Worm (Caenorhabditis elegans) whole organism, late embryonic: ENCODE measurements around the gene slc-25A10.

ENCODE experiments used
- C08G9.2 ChIP-seq: sonication (generic microtip); optimal IDR thresholded peaks from 2 replicates; lab custom pipeline; 2016; ENCODE audit warnings: mild to moderate bottlenecking, missing genetic modification characterization, moderate library complexity, missing compliant biosample characterization
- F13H6.1 ChIP-seq: sonication (generic microtip); optimal IDR thresholded peaks from 2 replicates; lab custom pipeline; 2016; ENCODE audit warnings: missing genetic modification characterization, missing compliant biosample characterization
- K09A11.1 ChIP-seq: sonication (generic microtip); optimal IDR thresholded peaks from 2 replicates; lab custom pipeline; 2017; ENCODE audit warnings: antibody characterized with exemption, mild to moderate bottlenecking, missing genetic modification characterization, missing compliant biosample characterization; ENCODE audit not compliant: insufficient read depth
- T23F11.4 ChIP-seq: fragments of 200-800 bp; sonication (Bioruptor generic); optimal IDR thresholded peaks from 2 replicates; lab custom pipeline; 2018; ENCODE audit warnings: mild to moderate bottlenecking, missing genetic modification characterization, missing compliant biosample characterization
- Y22D7AL.16 ChIP-seq: sonication (generic microtip); optimal IDR thresholded peaks from 2 replicates; lab custom pipeline; 2016; ENCODE audit warnings: missing genetic modification characterization, missing compliant biosample characterization
- ama-1 ChIP-seq: fragments of 150-350 bp; optimal IDR thresholded peaks from 2 replicates; lab custom pipeline; 2014
- ceh-18 ChIP-seq: sonication (generic microtip); optimal IDR thresholded peaks from 2 replicates; lab custom pipeline; 2016; ENCODE audit warnings: missing genetic modification characterization, missing compliant biosample characterization
- ceh-19 ChIP-seq: fragments of 200-800 bp; sonication (Bioruptor generic); optimal IDR thresholded peaks from 2 replicates; lab custom pipeline; 2018; ENCODE audit warnings: mild to moderate bottlenecking, missing genetic modification characterization, missing compliant biosample characterization
- ceh-2 ChIP-seq: sonication (generic microtip); optimal IDR thresholded peaks from 2 replicates; lab custom pipeline; 2016; ENCODE audit warnings: missing genotype, missing genetic modification characterization, missing compliant biosample characterization
- ceh-22 ChIP-seq: sonication (generic microtip); optimal IDR thresholded peaks from 2 replicates; lab custom pipeline; 2017; ENCODE audit warnings: missing biosample characterization, missing genetic modification characterization
- ceh-24 ChIP-seq: sonication (generic microtip); optimal IDR thresholded peaks from 2 replicates; lab custom pipeline; 2016; ENCODE audit warnings: mild to moderate bottlenecking, missing genetic modification characterization, missing compliant biosample characterization
- ceh-30 ChIP-seq: fragments of 150-350 bp; optimal IDR thresholded peaks from 2 replicates; lab custom pipeline; 2014; ENCODE audit warnings: missing biosample characterization, missing genetic modification characterization
- ceh-34 ChIP-seq: sonication (generic microtip); optimal IDR thresholded peaks from 2 replicates; lab custom pipeline; 2016; ENCODE audit warnings: mild to moderate bottlenecking, missing genetic modification characterization, missing compliant biosample characterization
- ceh-6 ChIP-seq: fragments of 200-800 bp; sonication (Bioruptor generic); optimal IDR thresholded peaks from 2 replicates; lab custom pipeline; 2018; ENCODE audit warnings: mild to moderate bottlenecking, missing genetic modification characterization, missing compliant biosample characterization
- ceh-9 ChIP-seq: sonication (generic microtip); optimal IDR thresholded peaks from 2 replicates; lab custom pipeline; 2016; ENCODE audit warnings: mild to moderate bottlenecking, missing genetic modification characterization, inconsistent platforms, missing compliant biosample characterization
- dmd-4 ChIP-seq: sonication (generic microtip); optimal IDR thresholded peaks from 2 replicates; lab custom pipeline; 2016; ENCODE audit warnings: borderline replicate concordance, missing genetic modification characterization, missing compliant biosample characterization
- dve-1 ChIP-seq: sonication (generic microtip); optimal IDR thresholded peaks from 2 replicates; lab custom pipeline; 2017; ENCODE audit warnings: antibody characterized with exemption, mild to moderate bottlenecking, missing genetic modification characterization, missing compliant biosample characterization
- elt-2 ChIP-seq: sonication (generic microtip); optimal IDR thresholded peaks from 2 replicates; lab custom pipeline; 2016; ENCODE audit warnings: missing genetic modification reagents, missing genetic modification characterization, missing compliant biosample characterization
- elt-4 ChIP-seq: sonication (generic microtip); optimal IDR thresholded peaks from 2 replicates; lab custom pipeline; 2016; ENCODE audit warnings: missing genetic modification characterization, missing compliant biosample characterization
- ets-4 ChIP-seq: sonication (generic microtip); optimal IDR thresholded peaks from 2 replicates; lab custom pipeline; 2016; ENCODE audit warnings: missing genetic modification characterization, missing compliant biosample characterization
- fkh-6 ChIP-seq: sonication (generic microtip); optimal IDR thresholded peaks from 2 replicates; lab custom pipeline; 2016; ENCODE audit warnings: missing genetic modification characterization, missing compliant biosample characterization
- gmeb-2 ChIP-seq: sonication (generic microtip); optimal IDR thresholded peaks from 2 replicates; lab custom pipeline; 2016; ENCODE audit warnings: missing genetic modification characterization, inconsistent platforms, missing compliant biosample characterization
- hlh-13 ChIP-seq: fragments of 200-800 bp; sonication (Bioruptor generic); optimal IDR thresholded peaks from 2 replicates; lab custom pipeline; 2018; ENCODE audit warnings: mild to moderate bottlenecking, missing genetic modification characterization, missing compliant biosample characterization
- hlh-30 ChIP-seq: sonication (generic microtip); optimal IDR thresholded peaks from 2 replicates; lab custom pipeline; 2017; ENCODE audit warnings: antibody characterized with exemption, missing genetic modification characterization, missing compliant biosample characterization; ENCODE audit not compliant: insufficient read depth
- hlh-8 ChIP-seq: sonication (generic microtip); optimal IDR thresholded peaks from 2 replicates; lab custom pipeline; 2016; ENCODE audit warnings: missing genotype, missing genetic modification characterization, missing compliant biosample characterization
- lim-6 ChIP-seq: sonication (generic microtip); optimal IDR thresholded peaks from 2 replicates; lab custom pipeline; 2016; ENCODE audit warnings: missing genetic modification characterization, missing compliant biosample characterization
- mec-3 ChIP-seq: sonication (generic microtip); optimal IDR thresholded peaks from 2 replicates; lab custom pipeline; 2016; ENCODE audit warnings: borderline replicate concordance, missing genetic modification characterization, missing compliant biosample characterization
- nfya-1 ChIP-seq: sonication (generic microtip); optimal IDR thresholded peaks from 2 replicates; lab custom pipeline; 2017; ENCODE audit warnings: missing genetic modification characterization, mild to moderate bottlenecking, missing compliant biosample characterization, antibody characterized with exemption, moderate library complexity
- nhr-232 ChIP-seq: sonication (generic microtip); optimal IDR thresholded peaks from 2 replicates; lab custom pipeline; 2016; ENCODE audit warnings: missing genetic modification characterization, missing compliant biosample characterization
- npax-4 ChIP-seq: sonication (generic microtip); optimal IDR thresholded peaks from 2 replicates; lab custom pipeline; 2016; ENCODE audit warnings: missing genetic modification characterization, missing compliant biosample characterization
- pag-3 ChIP-seq: sonication (generic microtip); optimal IDR thresholded peaks from 2 replicates; lab custom pipeline; 2016; ENCODE audit warnings: missing compliant biosample characterization, missing genetic modification characterization, borderline replicate concordance
- pat-9 ChIP-seq: fragments of 200-800 bp; sonication (Bioruptor generic); optimal IDR thresholded peaks from 2 replicates; lab custom pipeline; 2018; ENCODE audit warnings: mild to moderate bottlenecking, missing genetic modification characterization, moderate library complexity, missing compliant biosample characterization
- pqm-1 ChIP-seq: sonication (generic microtip); optimal IDR thresholded peaks from 2 replicates; lab custom pipeline; 2016; ENCODE audit warnings: missing genetic modification characterization, missing compliant biosample characterization
- ref-2 ChIP-seq: sonication (generic microtip); optimal IDR thresholded peaks from 2 replicates; lab custom pipeline; 2016; ENCODE audit warnings: missing genetic modification characterization, missing compliant biosample characterization
- sox-2 ChIP-seq: fragments of 200-800 bp; sonication (Bioruptor generic); IDR thresholded peaks from 2 replicates; pipeline ENCODE4 v1.3.6; 2022; ENCODE audit warnings: missing genetic modification reagents, missing genetic modification characterization, missing compliant biosample characterization
- sox-4 ChIP-seq: sonication (generic microtip); optimal IDR thresholded peaks from 2 replicates; lab custom pipeline; 2017; ENCODE audit warnings: mild to moderate bottlenecking, missing genetic modification characterization, inconsistent platforms, missing compliant biosample characterization
- tbx-2 ChIP-seq: sonication (generic microtip); optimal IDR thresholded peaks from 2 replicates; lab custom pipeline; 2016; ENCODE audit warnings: missing genetic modification characterization, missing compliant biosample characterization
- tbx-7 ChIP-seq: sonication (generic microtip); optimal IDR thresholded peaks from 2 replicates; lab custom pipeline; 2016; ENCODE audit warnings: missing genotype, missing genetic modification characterization, missing compliant biosample characterization
- unc-55 ChIP-seq: sonication (generic microtip); optimal IDR thresholded peaks from 2 replicates; lab custom pipeline; 2017; ENCODE audit warnings: missing biosample characterization, missing genetic modification reagents, missing genetic modification characterization

The slc-25A10 gene

ce11 chrX:6725260-6725718, at the start of gene slc-25A10:
Gene slc-25A10 (minus strand): TSS chrX:6725668.
- no peak for TF ChIP-seq pag-3
- no peak for TF ChIP-seq Y22D7AL.16 (tag; lab: Kevin White, UChicago)
- TF ChIP-seq gmeb-2, result no peak
- TF ChIP-seq hlh-8, result no peak
- no peak for TF ChIP-seq elt-4
- TF ChIP-seq mec-3 (tag; lab: Kevin White, UChicago), result no peak
- no peak for TF ChIP-seq K09A11.1 (tag; lab: Kevin White, UChicago)
- TF ChIP-seq hlh-30 (tag; lab: Kevin White, UChicago), result no peak
- no peak for TF ChIP-seq lim-6 (tag; lab: Kevin White, UChicago)
- TF ChIP-seq T23F11.4 (GFP tag; lab: Kevin White, UChicago), result no peak
- no peak for TF ChIP-seq tbx-7 (tag; lab: Kevin White, UChicago)
- no peak for TF ChIP-seq ceh-22 (tag; lab: Kevin White, UChicago)
- TF ChIP-seq sox-2 (GFP tag; lab: Robert Waterston, UW), result no peak
- TF ChIP-seq ceh-30 (tag; lab: Kevin White, UChicago), result no peak
- TF ChIP-seq tbx-2 (tag; lab: Kevin White, UChicago), result no peak

- no peak for TF ChIP-seq sox-4
- no peak for TF ChIP-seq C08G9.2
- no peak for TF ChIP-seq nfya-1 (tag; lab: Kevin White, UChicago)
- no peak for TF ChIP-seq ceh-34
- TF ChIP-seq dmd-4 (tag; lab: Kevin White, UChicago), result no peak
- no peak for TF ChIP-seq ref-2 (tag; lab: Kevin White, UChicago)
- no peak for TF ChIP-seq ceh-18
- no peak for TF ChIP-seq mec-3 (tag; lab: Kevin White, UChicago)
- TF ChIP-seq ceh-19, result no peak
- no peak for TF ChIP-seq nhr-232 (tag; lab: Kevin White, UChicago)
- TF ChIP-seq Y22D7AL.16 (tag; lab: Kevin White, UChicago), result no peak
Observed at ce11 chrX:6761688-6762185, 36.3 kb upstream of the slc-25A10 start, which contains the start of gene abts-4. Gene abts-4 (minus strand): TSS chrX:6761738.

ce11 chrX:6761211-6761610, 35.7 kb upstream of the slc-25A10 start:
- TF ChIP-seq ama-1 (lab: Kevin White, UChicago) (no peak), ets-4 (no peak), ceh-6 (no peak), ceh-9 (no peak), ceh-24 (tag; lab: Kevin White, UChicago) (no peak), ceh-2 (tag; lab: Kevin White, UChicago) (no peak)

ce11 chrX:6750145-6750544, 24.7 kb upstream of the slc-25A10 start:
- TF ChIP-seq ceh-30 (tag; lab: Kevin White, UChicago) (no peak), unc-55 (peak; percentile 26), ets-4 (peak; percentile 69), hlh-30 (tag; lab: Kevin White, UChicago) (peak; percentile 11), F13H6.1 (peak; percentile 32), npax-4 (tag; lab: Kevin White, UChicago) (no peak), pat-9 (no peak), K09A11.1 (tag; lab: Kevin White, UChicago) (peak; percentile 4), ceh-18 (peak; percentile 79), nfya-1 (tag; lab: Kevin White, UChicago) (peak; percentile 48), ceh-34 (no peak), pqm-1 (peak; percentile 70), elt-2 (peak; percentile 7), ceh-24 (tag; lab: Kevin White, UChicago) (no peak), hlh-13 (GFP tag; lab: Kevin White, UChicago) (no peak), dve-1 (tag; lab: Kevin White, UChicago) (peak; percentile 50), fkh-6 (no peak)
